Worm (Caenorhabditis elegans) whole organism, L1 larva: Measurements from ENCODE around the gene gst-7.

Source experiments
- C04F5.9 ChIP-seq: sonication (generic microtip); optimal IDR thresholded peaks from 2 replicates; lab custom pipeline; 2016; ENCODE audit warnings: missing genetic modification characterization, missing compliant biosample characterization
- C16A3.4 ChIP-seq: fragments of 150-350 bp; optimal IDR thresholded peaks from 2 replicates; lab custom pipeline; 2014; ENCODE audit warnings: missing biosample characterization, missing genetic modification characterization
- C34B4.2 ChIP-seq: sonication (generic microtip); optimal IDR thresholded peaks from 2 replicates; lab custom pipeline; 2017; ENCODE audit warnings: mild to moderate bottlenecking, missing genetic modification characterization, missing compliant biosample characterization
- F16B12.6 ChIP-seq: fragments of 150-350 bp; optimal IDR thresholded peaks from 2 replicates; lab custom pipeline; 2014; ENCODE audit warnings: missing biosample characterization, missing genetic modification characterization
- Y116A8C.19 ChIP-seq: sonication (generic microtip); optimal IDR thresholded peaks from 2 replicates; lab custom pipeline; 2016; ENCODE audit warnings: missing compliant biosample characterization, missing genetic modification characterization, borderline replicate concordance
- ama-1 ChIP-seq: fragments of 150-350 bp; optimal IDR thresholded peaks from 2 replicates; lab custom pipeline; 2014
- blmp-1 ChIP-seq: fragments of 150-350 bp; optimal IDR thresholded peaks from 2 replicates; lab custom pipeline; 2014; ENCODE audit warnings: missing biosample characterization, missing genetic modification characterization
- ceh-63 ChIP-seq: fragments of 200-800 bp; sonication (Bioruptor generic); optimal IDR thresholded peaks from 2 replicates; lab custom pipeline; 2018; ENCODE audit warnings: mild to moderate bottlenecking, missing genetic modification characterization, missing compliant biosample characterization
- ceh-8 ChIP-seq: fragments of 200-800 bp; sonication (Bioruptor generic); optimal IDR thresholded peaks from 2 replicates; lab custom pipeline; 2018; ENCODE audit warnings: mild to moderate bottlenecking, missing genetic modification characterization, moderate library complexity, missing compliant biosample characterization
- ceh-82 ChIP-seq, 3 experiments: fragments of 150-350 bp in 1 of 3; sonication (generic microtip) in 2 of 3; optimal IDR thresholded peaks; 2 replicates each; lab custom pipeline; 2014 to 2017; ENCODE audit warnings: missing biosample characterization in 3 of 3, missing genetic modification characterization in 3 of 3
- ceh-88 ChIP-seq: fragments of 200-800 bp; sonication (Bioruptor generic); IDR thresholded peaks from 2 replicates; pipeline ENCODE4 v1.3.6; 2022; ENCODE audit warnings: missing genetic modification characterization, missing compliant biosample characterization
- ceh-90 ChIP-seq: sonication (generic microtip); optimal IDR thresholded peaks from 2 replicates; lab custom pipeline; 2016; ENCODE audit warnings: missing genetic modification characterization, missing compliant biosample characterization
- dpl-1 ChIP-seq, 3 experiments: fragments of 150-350 bp in 2 of 3; sonication (generic microtip) in 1 of 3; optimal IDR thresholded peaks; 2 replicates each; lab custom pipeline; 2014 to 2017; ENCODE audit warnings: missing biosample characterization in 3 of 3, missing genetic modification characterization in 3 of 3, missing genetic modification reagents in 3 of 3
- efl-1 ChIP-seq, 4 experiments: fragments of 150-350 bp; optimal IDR thresholded peaks in 3 of 4; peaks in 1 of 4; 1 replicate in 1 of 4; 2 replicates in 3 of 4; lab custom pipeline; 2014; ENCODE audit warnings: missing biosample characterization in 2 of 4, missing genetic modification characterization in 2 of 4, missing genetic modification reagents in 2 of 4
- egl-13 ChIP-seq: sonication (generic microtip); optimal IDR thresholded peaks from 2 replicates; lab custom pipeline; 2016; ENCODE audit warnings: missing genotype, missing genetic modification reagents, missing genetic modification characterization, missing compliant biosample characterization
- egl-27 ChIP-seq, 2 experiments: fragments of 150-350 bp in 1 of 2; sonication (generic microtip); optimal IDR thresholded peaks; 3 replicates each; lab custom pipeline; 2017 to 2018; ENCODE audit warnings: missing biosample characterization in 2 of 2, missing genetic modification characterization in 2 of 2, missing genetic modification reagents in 2 of 2
- elt-3 ChIP-seq, 6 experiments: fragments of 150-350 bp in 1 of 6; sonication (generic microtip); optimal IDR thresholded peaks; 2 replicates each; lab custom pipeline; 2017 to 2018; ENCODE audit warnings: missing biosample characterization in 6 of 6, missing genetic modification characterization in 6 of 6, inconsistent platforms in 1 of 6
- ets-5 ChIP-seq: fragments of 200-800 bp; sonication (Bioruptor generic); IDR thresholded peaks from 2 replicates; pipeline ENCODE4 v1.3.6; 2022; ENCODE audit warnings: missing genetic modification characterization, missing compliant biosample characterization
- fkh-10 ChIP-seq: sonication (generic microtip); optimal IDR thresholded peaks from 2 replicates; lab custom pipeline; 2017; ENCODE audit warnings: missing biosample characterization, missing genetic modification reagents, missing genetic modification characterization
- fkh-4 ChIP-seq: sonication (generic microtip); optimal IDR thresholded peaks from 2 replicates; lab custom pipeline; 2016; ENCODE audit warnings: missing compliant biosample characterization, missing genetic modification characterization, borderline replicate concordance
- fkh-8 ChIP-seq: sonication (generic microtip); optimal IDR thresholded peaks from 2 replicates; lab custom pipeline; 2016; ENCODE audit warnings: mild to moderate bottlenecking, missing genetic modification characterization, missing compliant biosample characterization
- grh-1 ChIP-seq: fragments of 200-800 bp; sonication (Bioruptor generic); IDR thresholded peaks from 2 replicates; pipeline ENCODE4 v1.3.6; 2022; ENCODE audit warnings: missing genetic modification reagents, missing genetic modification characterization, missing compliant biosample characterization
- hlh-17 ChIP-seq: fragments of 200-800 bp; sonication (Bioruptor generic); optimal IDR thresholded peaks from 2 replicates; lab custom pipeline; 2018; ENCODE audit warnings: missing genetic modification characterization, mild to moderate bottlenecking, missing compliant biosample characterization, moderate library complexity, borderline replicate concordance
- hlh-4 ChIP-seq: sonication (generic microtip); optimal IDR thresholded peaks from 2 replicates; lab custom pipeline; 2016; ENCODE audit warnings: mild to moderate bottlenecking, missing genetic modification characterization, missing compliant biosample characterization
- irx-1 ChIP-seq: sonication (generic microtip); optimal IDR thresholded peaks from 2 replicates; lab custom pipeline; 2016; ENCODE audit warnings: missing genetic modification characterization, missing compliant biosample characterization
- isw-1 ChIP-seq: fragments of 200-800 bp; sonication (Bioruptor generic); IDR thresholded peaks from 2 replicates; pipeline ENCODE4 v1.3.6; 2022; ENCODE audit warnings: missing genetic modification characterization, missing compliant biosample characterization
- lin-13 ChIP-seq: fragments of 150-350 bp; optimal IDR thresholded peaks from 2 replicates; lab custom pipeline; 2014; ENCODE audit warnings: missing biosample characterization, missing genetic modification reagents, missing genetic modification characterization
- lin-14 ChIP-seq: fragments of 200-800 bp; sonication (Bioruptor generic); optimal IDR thresholded peaks from 2 replicates; lab custom pipeline; 2018; ENCODE audit warnings: mild to moderate bottlenecking, missing genetic modification characterization, moderate library complexity, missing compliant biosample characterization
- lin-39 ChIP-seq: fragments of 150-350 bp; optimal IDR thresholded peaks from 2 replicates; lab custom pipeline; 2014; ENCODE audit warnings: missing biosample characterization, missing genetic modification reagents, missing genetic modification characterization
- mab-9 ChIP-seq: fragments of 200-800 bp; sonication (Bioruptor generic); IDR thresholded peaks from 2 replicates; pipeline ENCODE4 v1.3.6; 2022; ENCODE audit warnings: missing genetic modification reagents, missing genetic modification characterization, missing compliant biosample characterization
- mdl-1 ChIP-seq, 2 experiments: fragments of 150-350 bp; optimal IDR thresholded peaks; 2 replicates each; lab custom pipeline; 2014 to 2017; ENCODE audit warnings: missing biosample characterization in 2 of 2, missing genetic modification characterization in 2 of 2, inconsistent platforms in 1 of 2
- mep-1 ChIP-seq: fragments of 150-350 bp; optimal IDR thresholded peaks from 2 replicates; lab custom pipeline; 2014; ENCODE audit warnings: missing biosample characterization, missing genetic modification characterization
- nhr-12 ChIP-seq: sonication (generic microtip); optimal IDR thresholded peaks from 2 replicates; lab custom pipeline; 2017; ENCODE audit warnings: missing biosample characterization, missing genetic modification characterization
- nhr-20 ChIP-seq: sonication (generic microtip); optimal IDR thresholded peaks from 2 replicates; lab custom pipeline; 2016; ENCODE audit warnings: mild to moderate bottlenecking, missing genetic modification characterization, missing compliant biosample characterization
- nhr-237 ChIP-seq: fragments of 150-350 bp; optimal IDR thresholded peaks from 2 replicates; lab custom pipeline; 2014; ENCODE audit warnings: missing biosample characterization, missing genetic modification characterization
- nhr-28 ChIP-seq: fragments of 150-350 bp; optimal IDR thresholded peaks from 2 replicates; lab custom pipeline; 2014; ENCODE audit warnings: missing biosample characterization, missing genetic modification characterization
- nhr-47 ChIP-seq: sonication (generic microtip); optimal IDR thresholded peaks from 2 replicates; lab custom pipeline; 2016; ENCODE audit warnings: mild to moderate bottlenecking, missing genetic modification characterization, moderate library complexity, missing compliant biosample characterization
- nhr-76 ChIP-seq: sonication (generic microtip); optimal IDR thresholded peaks from 2 replicates; lab custom pipeline; 2017; ENCODE audit warnings: missing biosample characterization, missing genetic modification characterization
- nhr-77 ChIP-seq: fragments of 150-350 bp; optimal IDR thresholded peaks from 2 replicates; lab custom pipeline; 2014; ENCODE audit warnings: missing biosample characterization, missing genetic modification characterization
- nhr-84 ChIP-seq: sonication (generic microtip); optimal IDR thresholded peaks from 2 replicates; lab custom pipeline; 2017; ENCODE audit warnings: missing biosample characterization, missing genetic modification characterization
- nhr-85 ChIP-seq: sonication (generic microtip); peaks from one replicate; lab custom pipeline; 2016; ENCODE audit warnings: missing genetic modification characterization, inconsistent platforms, missing compliant biosample characterization
- nhr-90 ChIP-seq: sonication (generic microtip); optimal IDR thresholded peaks from 2 replicates; lab custom pipeline; 2016; ENCODE audit warnings: mild to moderate bottlenecking, missing genetic modification characterization, missing compliant biosample characterization; ENCODE audit not compliant: poor library complexity
- pqm-1 ChIP-seq: sonication (generic microtip); optimal IDR thresholded peaks from 3 replicates; lab custom pipeline; 2017; ENCODE audit warnings: missing biosample characterization, missing genetic modification characterization
- rnt-1 ChIP-seq: sonication (generic microtip); optimal IDR thresholded peaks from 2 replicates; lab custom pipeline; 2016; ENCODE audit warnings: mild to moderate bottlenecking, missing genetic modification characterization, moderate library complexity, missing compliant biosample characterization
- skn-1 ChIP-seq: fragments of 150-350 bp; optimal IDR thresholded peaks from 2 replicates; lab custom pipeline; 2014; ENCODE audit warnings: missing biosample characterization, missing genetic modification characterization
- snpc-4 ChIP-seq: fragments of 150-350 bp; optimal IDR thresholded peaks from 2 replicates; lab custom pipeline; 2014; ENCODE audit warnings: missing biosample characterization, missing genetic modification characterization
- snu-23 ChIP-seq: sonication (generic microtip); optimal IDR thresholded peaks from 2 replicates; lab custom pipeline; 2016; ENCODE audit warnings: missing genetic modification characterization, missing compliant biosample characterization
- sox-4 ChIP-seq: sonication (generic microtip); optimal IDR thresholded peaks from 2 replicates; lab custom pipeline; 2016; ENCODE audit warnings: missing genetic modification characterization, missing compliant biosample characterization
- swsn-7 ChIP-seq: sonication (generic microtip); optimal IDR thresholded peaks from 2 replicates; lab custom pipeline; 2016; ENCODE audit warnings: missing genetic modification characterization, missing compliant biosample characterization
- tlp-1 ChIP-seq: fragments of 150-350 bp; optimal IDR thresholded peaks from 2 replicates; lab custom pipeline; 2014; ENCODE audit warnings: missing biosample characterization, missing genetic modification characterization
- vab-15 ChIP-seq: sonication (generic microtip); optimal IDR thresholded peaks from 2 replicates; lab custom pipeline; 2017; ENCODE audit warnings: missing genotype, mild to moderate bottlenecking, missing genetic modification characterization, missing compliant biosample characterization
- zag-1 ChIP-seq: fragments of 150-350 bp; optimal IDR thresholded peaks from 2 replicates; lab custom pipeline; 2014; ENCODE audit warnings: missing biosample characterization, missing genetic modification characterization
- zip-4 ChIP-seq: fragments of 200-800 bp; sonication (Bioruptor generic); optimal IDR thresholded peaks from 2 replicates; lab custom pipeline; 2018; ENCODE audit warnings: mild to moderate bottlenecking, missing genetic modification characterization, moderate library complexity, missing compliant biosample characterization
- ztf-4 ChIP-seq: fragments of 150-350 bp; optimal IDR thresholded peaks from 2 replicates; lab custom pipeline; 2014; ENCODE audit warnings: missing biosample characterization, missing genetic modification characterization

Gene gst-7

ce11 chrII:4881727-4882126 is at the start of gene gst-7:
gst-7 (plus strand) TSS chrII:4882062.
- no peak for TF ChIP-seq nhr-28 (tag; lab: Kevin White, UChicago)
- no peak for TF ChIP-seq fkh-10 (GFP tag; lab: Kevin White, UChicago)
- TF ChIP-seq nhr-85 (tag; lab: Kevin White, UChicago), result peak; percentile 69
- no peak for TF ChIP-seq egl-27 (tag; optimal IDR thresholded peaks at IDR 0.05; lab: Kevin White, UChicago)
- no peak for TF ChIP-seq nhr-12
- no peak for TF ChIP-seq nhr-237 (tag; lab: Kevin White, UChicago)
- no peak for TF ChIP-seq fkh-4
- TF ChIP-seq ama-1 (lab: Kevin White, UChicago), result no peak
- TF ChIP-seq snpc-4, result no peak
- TF ChIP-seq zag-1 (tag; lab: Kevin White, UChicago), result no peak
- no peak for TF ChIP-seq ceh-90
- peak in 1 of 2 experiments; percentile 29 for TF ChIP-seq mdl-1 (tag; optimal IDR thresholded peaks at IDR 0.05; lab: Kevin White, UChicago)
- no peak for TF ChIP-seq Y116A8C.19 (tag; lab: Kevin White, UChicago)
- TF ChIP-seq snu-23 (GFP tag; lab: Kevin White, UChicago), result peak; percentile 44
- no peak for TF ChIP-seq ceh-8 (GFP tag; lab: Kevin White, UChicago)
- TF ChIP-seq F16B12.6, result no peak
- peak; percentile 90 for TF ChIP-seq nhr-20 (tag; lab: Kevin White, UChicago)
- no peak for TF ChIP-seq lin-39 (tag; lab: Kevin White, UChicago)
- TF ChIP-seq C16A3.4, result no peak
- no peak for TF ChIP-seq nhr-77 (tag; lab: Kevin White, UChicago)
- TF ChIP-seq tlp-1 (tag; lab: Kevin White, UChicago), result no peak
- TF ChIP-seq elt-3 (tag; optimal IDR thresholded peaks at IDR 0.05; lab: Kevin White, UChicago), result peak in 2 of 6 experiments; percentile 9 to 17
- TF ChIP-seq nhr-47 (tag; lab: Kevin White, UChicago), result no peak
- TF ChIP-seq mep-1 (tag; lab: Kevin White, UChicago), result no peak
- no peak for TF ChIP-seq fkh-8
- TF ChIP-seq lin-13 (GFP tag; lab: Kevin White, UChicago), result no peak
- no peak for TF ChIP-seq C34B4.2 (tag; lab: Kevin White, UChicago)
- TF ChIP-seq grh-1, result no peak
- peak; percentile 98 for TF ChIP-seq skn-1 (tag; lab: Kevin White, UChicago)
- peak; percentile 3 for TF ChIP-seq efl-1 (optimal IDR thresholded peaks at IDR 0.05; lab: Kevin White, UChicago)
- peak in 1 of 2 experiments; percentile 77 for TF ChIP-seq efl-1 (GFP tag; optimal IDR thresholded peaks at IDR 0.05 in 1 of 2; lab: Kevin White, UChicago)
- TF ChIP-seq ets-5 (GFP tag; lab: Robert Waterston, UW), result no peak
- peak in 1 of 3 experiments; percentile 15 for TF ChIP-seq dpl-1 (GFP tag; optimal IDR thresholded peaks at IDR 0.05; lab: Kevin White, UChicago)
- no peak for TF ChIP-seq hlh-4
- TF ChIP-seq hlh-17 (GFP tag; lab: Kevin White, UChicago), result no peak
- no peak for TF ChIP-seq nhr-76
- TF ChIP-seq zip-4 (GFP tag; lab: Kevin White, UChicago), result no peak
- TF ChIP-seq irx-1 (tag; lab: Kevin White, UChicago), result no peak
- TF ChIP-seq mab-9 (GFP tag; lab: Robert Waterston, UW), result no peak
- TF ChIP-seq lin-14 (GFP tag; lab: Kevin White, UChicago), result peak; percentile 65
- no peak for TF ChIP-seq ceh-82 (tag; optimal IDR thresholded peaks at IDR 0.05; lab: Kevin White, UChicago)
- no peak for TF ChIP-seq vab-15 (tag; lab: Kevin White, UChicago)
- TF ChIP-seq ceh-88 (GFP tag; lab: Robert Waterston, UW), result no peak
- no peak for TF ChIP-seq C04F5.9
- no peak for TF ChIP-seq swsn-7 (tag; lab: Kevin White, UChicago)
- TF ChIP-seq pqm-1, result no peak
- TF ChIP-seq rnt-1 (tag; lab: Kevin White, UChicago), result no peak
- TF ChIP-seq blmp-1, result no peak
- no peak for TF ChIP-seq ceh-63 (GFP tag; lab: Kevin White, UChicago)
- TF ChIP-seq nhr-84 (tag; lab: Kevin White, UChicago), result no peak
- no peak for TF ChIP-seq ztf-4
- no peak for TF ChIP-seq isw-1 (GFP tag; lab: Robert Waterston, UW)
- TF ChIP-seq sox-4 (tag; lab: Kevin White, UChicago), result no peak
- no peak for TF ChIP-seq egl-13 (tag; lab: Kevin White, UChicago)
- TF ChIP-seq nhr-90 (tag; lab: Kevin White, UChicago), result peak; percentile 19
